Worm (Caenorhabditis elegans): ENCODE data around the gene Y16B4A.2.

DNA sequence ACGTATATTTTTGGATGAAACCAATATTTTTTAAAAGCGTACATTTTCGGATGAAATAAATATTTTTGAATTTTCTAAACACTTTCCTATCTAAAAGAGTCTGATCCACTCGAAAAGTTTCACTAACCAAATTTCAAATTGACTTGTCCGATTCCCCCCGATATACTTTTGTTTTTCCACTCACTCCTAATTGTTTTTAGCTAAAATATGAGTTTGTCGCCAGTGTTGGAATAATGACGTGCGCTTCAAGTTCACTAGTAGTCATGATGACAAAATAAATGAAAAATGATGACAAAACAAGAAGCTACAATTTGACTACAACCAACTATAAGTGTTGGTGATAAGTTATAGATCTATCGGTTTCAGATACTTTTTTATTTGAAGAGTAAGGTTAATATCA is 37.1 kb upstream of the Y16B4A.2 start:
- TF ChIP-seq him-1 (tag; optimal IDR thresholded peaks at IDR 0.05), result no peak
- TF ChIP-seq W03F9.2 (tag; optimal IDR thresholded peaks at IDR 0.05), result no peak

Measured in whole organism, L4/young adult.